Worm (Caenorhabditis elegans) whole organism, L4/young adult: ENCODE results near the gene ZK105.11.

ENCODE experiments used
- W03F9.2 ChIP-seq: fragments of 150-350 bp; optimal IDR thresholded peaks from 2 replicates; lab custom pipeline; 2014; ENCODE audit warnings: missing biosample characterization, missing genetic modification characterization
- dao-5 ChIP-seq: sonication (generic microtip); optimal IDR thresholded peaks from 2 replicates; lab custom pipeline; 2016; ENCODE audit warnings: missing genotype, missing genetic modification characterization, moderate library complexity, missing compliant biosample characterization
- him-1 ChIP-seq: sonication (generic microtip); optimal IDR thresholded peaks from 2 replicates; lab custom pipeline; 2016; ENCODE audit warnings: missing genotype, missing genetic modification reagents, missing genetic modification characterization, missing compliant biosample characterization

ZK105.11 gene

DNA sequence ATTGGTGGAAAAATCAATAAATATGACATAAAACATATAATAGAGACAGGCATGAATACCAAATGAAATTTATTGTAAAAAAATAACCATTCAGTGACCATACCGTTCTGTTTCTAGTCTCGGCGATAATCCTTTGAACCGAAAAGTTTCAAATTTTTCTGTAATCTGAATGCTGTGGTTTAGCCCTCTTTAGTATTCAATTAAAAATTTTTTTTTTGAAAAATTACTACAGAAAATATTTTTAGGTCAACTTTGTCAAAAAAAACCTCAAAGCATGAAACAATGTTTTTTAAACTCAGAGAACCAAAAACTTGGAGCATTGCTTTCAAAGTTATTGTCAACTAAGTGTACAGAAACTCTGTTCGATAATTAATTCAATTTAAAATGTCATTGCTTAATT lies at the start of gene ZK105.11:
Gene ZK105.11 (minus strand): TSS at position 101 of the 400 bp plus-strand sequence.
- TF ChIP-seq him-1 (tag; lab: Kevin White, UChicago) (no peak), W03F9.2 (tag; lab: Kevin White, UChicago) (no peak), dao-5 (tag; lab: Kevin White, UChicago) (no peak)

DNA sequence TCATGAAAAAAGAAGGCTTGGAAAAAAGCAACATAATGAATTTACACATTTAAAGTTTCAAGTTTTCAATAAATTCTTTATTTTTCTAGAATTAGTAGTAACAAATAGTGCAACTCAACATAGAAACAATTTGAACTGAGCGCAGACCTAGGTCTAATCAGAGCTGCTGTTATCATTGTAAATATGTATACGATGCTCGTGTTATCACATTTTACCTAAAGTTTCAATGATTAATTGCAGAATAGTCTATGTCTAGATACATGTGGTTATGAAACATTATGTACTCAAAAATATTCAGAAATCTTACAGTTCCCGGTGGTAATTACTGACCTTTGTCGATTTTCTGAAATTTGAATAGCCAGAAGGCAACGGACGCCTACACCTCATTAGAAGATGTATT lies 47.6 kb upstream of the ZK105.11 start:
- TF ChIP-seq him-1 (tag; lab: Kevin White, UChicago) (no peak), W03F9.2 (tag; lab: Kevin White, UChicago) (no peak), dao-5 (tag; lab: Kevin White, UChicago) (no peak)

DNA sequence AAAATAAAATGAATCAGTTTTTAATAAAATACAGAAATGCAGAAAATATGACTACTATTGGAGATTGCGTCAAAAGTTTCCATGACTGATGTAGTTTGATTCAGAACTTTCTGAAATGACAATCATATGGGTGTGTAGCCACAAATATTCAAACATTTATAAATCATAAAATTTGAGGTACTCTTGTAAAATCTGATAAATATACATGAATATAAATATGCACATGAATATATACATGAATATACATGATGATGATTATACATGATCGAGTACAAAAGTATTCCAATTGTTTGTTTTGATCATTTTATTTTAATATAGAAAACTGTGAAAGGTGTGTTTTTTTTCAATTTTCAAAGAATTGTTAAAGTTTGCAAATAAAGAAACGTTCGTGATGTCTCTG lies 46.1 kb upstream of the ZK105.11 start, which contains the start of gene T05B11.4:
Gene T05B11.4 (minus strand): TSS at position 101 of the 400 bp plus-strand sequence.
- no peak for TF ChIP-seq dao-5 (tag; lab: Kevin White, UChicago)
- no peak for TF ChIP-seq W03F9.2 (tag; lab: Kevin White, UChicago)
- TF ChIP-seq him-1 (tag; lab: Kevin White, UChicago), result no peak

DNA sequence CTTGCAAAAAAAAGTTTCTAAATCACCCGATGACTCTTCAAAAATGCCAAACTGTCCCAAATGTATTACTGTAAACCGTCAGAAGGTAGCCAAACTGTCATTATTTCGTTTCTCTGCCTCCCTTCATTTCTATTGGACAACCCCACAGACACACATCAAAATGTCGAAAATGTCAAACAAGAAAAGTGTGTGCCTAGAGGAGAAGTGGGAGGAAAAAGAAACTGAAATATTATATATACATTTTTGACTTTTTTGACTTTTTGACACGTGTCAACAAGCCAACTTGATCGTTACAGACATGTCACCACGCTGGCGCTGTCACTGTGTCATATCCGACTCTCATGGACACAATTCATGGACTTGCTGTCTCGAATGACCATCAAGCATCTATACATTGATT lies 41.3 kb upstream of the ZK105.11 start:
- TF ChIP-seq him-1 (tag; lab: Kevin White, UChicago) (no peak), W03F9.2 (tag; lab: Kevin White, UChicago) (no peak), dao-5 (tag; lab: Kevin White, UChicago) (no peak)

DNA sequence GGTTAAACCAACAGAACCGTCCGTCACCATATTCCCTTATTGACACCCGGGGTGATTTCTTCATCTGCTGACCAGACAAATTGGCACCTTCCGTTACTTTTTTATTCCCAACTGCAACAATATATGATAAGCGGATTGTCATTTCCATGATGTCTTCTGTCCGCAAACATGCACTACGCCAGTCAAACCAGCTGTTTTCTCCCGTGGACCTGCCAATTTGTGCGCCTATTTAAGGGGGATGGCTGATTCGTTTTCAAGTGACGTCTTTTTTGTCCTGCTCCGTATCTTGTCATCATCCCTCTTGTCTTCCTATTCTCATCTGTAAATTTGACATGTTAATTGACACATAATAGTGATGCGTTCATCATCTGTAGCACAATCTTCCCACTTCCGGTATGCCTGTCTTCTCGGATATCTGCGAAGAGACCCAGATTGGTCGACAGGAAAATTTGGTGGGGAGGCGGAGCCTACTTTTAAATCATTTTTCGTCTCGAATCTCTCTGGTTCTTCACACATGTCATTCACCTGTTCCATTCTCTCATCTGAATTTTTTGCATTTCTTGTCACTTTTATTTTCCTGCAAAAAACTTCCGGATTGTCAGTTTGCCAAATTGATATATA lies 39.7 kb upstream of the ZK105.11 start:
- TF ChIP-seq W03F9.2 (tag; lab: Kevin White, UChicago) (no peak), dao-5 (tag; lab: Kevin White, UChicago) (no peak), him-1 (tag; lab: Kevin White, UChicago) (no peak)

DNA sequence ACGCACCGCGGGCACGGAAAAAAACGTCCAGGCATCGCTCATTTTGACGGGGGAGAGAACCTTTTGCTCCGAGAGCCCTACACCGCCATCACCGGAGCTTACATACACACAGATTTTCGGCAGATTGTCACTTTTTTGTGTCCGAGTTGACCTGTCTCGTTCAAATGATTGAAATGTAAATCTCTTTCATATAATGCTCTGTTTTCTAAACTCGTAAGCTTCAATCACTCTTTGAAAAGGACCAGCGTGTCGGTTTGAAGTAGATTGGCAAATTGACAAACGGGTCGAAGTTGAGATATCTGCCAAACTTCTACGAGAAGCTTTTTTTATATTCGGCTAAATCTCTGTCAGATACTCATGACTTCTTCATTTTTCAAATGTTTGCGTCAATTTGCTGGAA lies 38.7 kb upstream of the ZK105.11 start:
- TF ChIP-seq W03F9.2 (tag; lab: Kevin White, UChicago), result no peak
- no peak for TF ChIP-seq dao-5 (tag; lab: Kevin White, UChicago)
- TF ChIP-seq him-1 (tag; lab: Kevin White, UChicago), result no peak

DNA sequence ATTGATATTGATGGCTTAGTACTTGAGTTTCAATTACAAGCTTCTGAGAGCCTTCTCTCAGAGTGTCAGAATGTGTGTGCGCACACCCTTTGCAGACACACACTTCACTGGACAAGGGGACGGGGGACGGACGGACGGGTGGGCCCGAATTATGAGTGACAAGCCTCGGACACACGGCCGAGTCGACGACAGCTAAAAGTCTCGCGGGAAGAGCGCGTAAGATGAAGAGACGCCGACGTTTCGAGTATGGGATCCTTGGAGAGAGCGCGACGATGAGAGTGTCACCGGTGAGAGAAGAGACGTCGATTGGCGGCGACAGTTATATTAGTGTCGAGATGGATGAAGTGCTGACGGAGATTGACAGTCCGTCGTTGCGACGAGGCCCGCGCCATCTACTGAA lies 37.5 kb upstream of the ZK105.11 start:
- TF ChIP-seq dao-5 (tag; lab: Kevin White, UChicago), result no peak
- no peak for TF ChIP-seq him-1 (tag; lab: Kevin White, UChicago)
- TF ChIP-seq W03F9.2 (tag; lab: Kevin White, UChicago), result no peak

DNA sequence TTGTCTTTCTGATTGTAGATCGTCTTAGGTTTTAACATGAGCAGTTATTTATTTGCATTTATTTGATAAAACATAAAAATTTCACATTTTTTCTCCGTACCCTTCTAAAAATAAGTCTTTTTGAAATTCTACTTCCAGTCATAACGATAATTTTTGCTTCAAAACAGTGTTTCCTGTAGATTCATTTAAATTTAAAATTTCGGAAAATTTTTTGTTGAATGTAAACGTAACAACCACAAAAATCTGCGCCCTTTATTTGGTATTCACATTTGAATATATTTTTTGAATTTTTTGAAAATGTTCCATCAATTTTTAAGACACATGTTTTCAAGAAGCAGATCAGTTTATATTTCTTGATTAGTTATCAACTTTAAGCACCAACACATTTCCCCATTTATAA lies 37.0 kb upstream of the ZK105.11 start:
- TF ChIP-seq him-1 (tag; lab: Kevin White, UChicago) (no peak), dao-5 (tag; lab: Kevin White, UChicago) (no peak), W03F9.2 (tag; lab: Kevin White, UChicago) (no peak)

DNA sequence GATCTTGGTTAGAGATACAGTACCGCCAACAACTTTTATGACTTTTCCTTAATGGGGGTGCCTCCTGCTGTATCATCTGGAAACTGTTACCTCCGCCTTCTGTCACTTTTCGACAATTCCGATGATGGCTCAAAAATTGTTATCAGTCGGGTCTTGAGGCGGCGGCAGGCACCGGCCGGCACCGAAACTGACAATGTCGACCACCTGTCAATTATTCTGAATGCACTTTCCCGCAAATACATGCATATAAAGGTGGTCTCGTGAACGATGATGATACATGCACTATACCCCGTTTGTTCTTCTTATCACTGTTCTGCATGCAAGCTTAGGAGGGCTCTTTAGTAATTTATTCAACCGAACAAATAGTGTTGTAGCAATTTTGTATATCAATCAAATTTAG lies 35.6 kb upstream of the ZK105.11 start:
- TF ChIP-seq W03F9.2 (tag; lab: Kevin White, UChicago), result no peak
- no peak for TF ChIP-seq him-1 (tag; lab: Kevin White, UChicago)
- TF ChIP-seq dao-5 (tag; lab: Kevin White, UChicago), result no peak

DNA sequence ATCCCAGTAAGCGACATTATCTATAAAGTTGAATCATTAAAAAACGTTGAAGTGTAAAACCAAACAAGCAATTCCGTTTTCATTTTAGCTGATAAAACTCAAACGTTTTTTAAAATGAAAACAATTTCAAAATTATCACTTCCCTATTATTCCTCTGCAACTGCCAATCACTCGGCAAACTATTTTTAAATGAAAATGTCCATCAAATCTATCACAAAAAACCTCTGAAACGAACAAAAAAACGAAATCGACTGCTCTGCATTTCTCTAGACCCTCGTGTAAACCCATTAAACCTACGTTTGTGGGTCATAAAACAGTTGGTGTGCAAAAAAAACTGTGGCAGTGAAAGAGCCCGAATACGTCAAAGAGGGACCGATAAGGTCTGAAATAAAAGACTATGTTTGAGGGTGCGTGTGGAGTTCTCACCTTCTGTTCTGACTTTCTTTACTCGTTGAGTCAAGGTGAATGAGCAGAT lies 34.1 kb upstream of the ZK105.11 start, which contains the start of gene fbxl-5:
Gene fbxl-5 (plus strand): TSS at position 425 of the 475 bp plus-strand sequence.
- TF ChIP-seq dao-5 (tag; lab: Kevin White, UChicago), result no peak
- TF ChIP-seq him-1 (tag; lab: Kevin White, UChicago), result no peak
- TF ChIP-seq W03F9.2 (tag; lab: Kevin White, UChicago), result no peak

DNA sequence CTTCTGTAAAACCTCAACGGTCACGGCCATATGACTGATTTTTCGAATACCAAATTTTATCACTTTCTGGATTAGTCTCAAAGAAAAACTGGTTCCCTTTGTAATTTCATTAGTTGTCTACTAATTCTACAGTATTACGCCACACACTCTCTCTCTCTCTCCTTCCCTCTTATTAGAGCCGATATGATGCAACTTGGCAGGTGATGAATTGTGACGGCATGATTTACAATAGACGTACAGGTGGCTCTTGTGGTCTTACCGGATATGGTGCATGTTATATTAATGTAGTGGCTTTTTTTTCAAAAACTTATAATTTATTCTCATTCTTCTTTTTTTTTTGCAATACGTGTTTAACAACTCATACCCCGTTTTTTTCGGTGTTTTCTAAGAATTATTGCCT lies 33.5 kb upstream of the ZK105.11 start:
- no peak for TF ChIP-seq W03F9.2 (tag; lab: Kevin White, UChicago)
- no peak for TF ChIP-seq dao-5 (tag; lab: Kevin White, UChicago)

DNA sequence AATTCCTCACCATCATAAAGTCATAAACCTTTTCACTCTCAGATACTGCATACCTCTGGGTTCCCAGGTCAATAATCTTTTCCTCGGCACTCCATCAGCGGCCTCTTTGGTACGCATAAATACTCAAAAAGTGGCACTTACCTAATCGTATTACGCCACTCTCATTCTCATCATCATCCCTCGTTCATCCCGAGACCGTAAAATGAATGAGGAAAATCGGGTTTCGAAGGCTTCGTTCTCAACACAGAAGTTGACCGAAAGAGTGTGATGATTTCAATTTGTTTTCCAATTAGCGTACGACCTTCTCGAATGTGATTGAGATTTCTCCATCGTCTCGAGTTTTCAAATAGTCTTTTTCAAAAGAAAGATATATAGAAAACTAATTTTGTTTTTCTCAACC lies 31.5 kb upstream of the ZK105.11 start:
- TF ChIP-seq dao-5 (tag; lab: Kevin White, UChicago) (no peak), him-1 (tag; lab: Kevin White, UChicago) (no peak)

DNA sequence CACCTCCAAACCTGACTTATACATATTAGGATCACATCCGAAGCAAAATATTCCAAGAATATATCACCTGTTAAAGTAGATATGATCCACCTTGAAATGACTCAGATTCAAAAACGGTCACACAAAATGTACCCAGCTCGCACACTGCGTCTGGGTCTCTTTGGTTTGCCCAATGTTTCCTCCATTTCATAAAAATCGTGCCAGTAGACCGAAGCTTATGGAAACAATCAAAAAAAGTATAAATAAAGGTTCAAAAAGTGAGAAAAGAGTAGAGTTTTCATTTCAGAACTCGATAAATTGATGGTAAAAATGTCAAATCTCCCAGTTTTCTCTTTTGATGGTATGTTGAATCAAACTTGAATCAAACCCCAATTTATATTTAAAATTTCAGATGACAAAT lies 29.3 kb upstream of the ZK105.11 start, which contains the start of gene srr-9:
Gene srr-9 (plus strand): TSS at position 301 of the 400 bp plus-strand sequence.
- TF ChIP-seq dao-5 (tag; lab: Kevin White, UChicago) (no peak), W03F9.2 (tag; lab: Kevin White, UChicago) (no peak), him-1 (tag; lab: Kevin White, UChicago) (no peak)

DNA sequence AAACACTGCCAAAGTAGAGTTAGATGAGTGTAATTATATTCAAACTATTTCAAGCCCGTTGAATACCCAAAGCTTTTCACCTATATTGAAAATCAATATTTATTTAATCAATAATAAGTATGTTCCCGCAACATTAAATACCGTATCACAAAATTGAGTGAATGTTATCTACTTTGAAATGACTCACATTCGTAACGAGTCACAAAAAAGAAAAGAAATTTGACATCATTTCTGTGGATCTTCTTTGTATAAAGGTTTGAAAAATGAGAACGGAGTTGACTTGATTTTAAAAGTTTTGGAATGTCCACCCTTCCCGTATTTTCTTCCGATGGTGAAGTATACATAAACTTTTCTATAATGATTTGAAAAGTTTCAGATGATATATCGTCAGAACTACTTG lies 26.9 kb upstream of the ZK105.11 start, which contains the start of gene srr-10:
Gene srr-10 (plus strand): TSS at position 301 of the 400 bp plus-strand sequence.
- TF ChIP-seq dao-5 (tag; lab: Kevin White, UChicago) (no peak), W03F9.2 (tag; lab: Kevin White, UChicago) (no peak), him-1 (tag; lab: Kevin White, UChicago) (no peak)
